Worm (Caenorhabditis elegans): ENCODE data around the gene alg-2.
"Not testable (repeated sequence)": the region's sequence is repeated elsewhere in the genome, so short reads cannot be mapped to it uniquely, and the experiment has no call there.

alg-2 gene

DNA sequence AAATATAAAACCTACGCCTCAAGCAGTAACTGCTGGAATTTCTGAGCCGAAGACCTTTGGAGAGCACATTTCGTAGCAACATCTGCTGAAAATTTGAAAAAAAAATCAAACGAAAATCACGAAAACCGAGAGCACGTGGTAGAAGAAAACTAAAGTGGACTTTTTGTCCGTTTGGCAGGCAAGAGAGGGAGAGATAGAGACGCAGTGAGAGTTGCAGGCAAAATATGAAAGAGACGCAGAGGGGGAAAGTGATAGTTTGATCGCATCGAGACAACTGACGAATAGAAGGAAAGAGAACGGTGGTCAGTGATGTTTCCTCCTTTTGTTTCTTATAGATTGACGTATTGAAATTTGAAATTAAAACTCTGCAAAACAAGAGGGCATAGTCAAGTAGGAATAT lies 24.5 kb upstream of the alg-2 start, which contains the start of the genes acdh-9 and F28A10.13:
TSS of gene acdh-9 (minus strand) at position 85 of the 400 bp plus-strand sequence.
TSS of gene F28A10.13 (plus strand) at position 294 of the 400 bp plus-strand sequence.
- TF ChIP-seq ama-1 (optimal IDR thresholded peaks at IDR 0.05) (no peak), ceh-13 (GFP tag; optimal IDR thresholded peaks at IDR 0.05) (no peak)

DNA sequence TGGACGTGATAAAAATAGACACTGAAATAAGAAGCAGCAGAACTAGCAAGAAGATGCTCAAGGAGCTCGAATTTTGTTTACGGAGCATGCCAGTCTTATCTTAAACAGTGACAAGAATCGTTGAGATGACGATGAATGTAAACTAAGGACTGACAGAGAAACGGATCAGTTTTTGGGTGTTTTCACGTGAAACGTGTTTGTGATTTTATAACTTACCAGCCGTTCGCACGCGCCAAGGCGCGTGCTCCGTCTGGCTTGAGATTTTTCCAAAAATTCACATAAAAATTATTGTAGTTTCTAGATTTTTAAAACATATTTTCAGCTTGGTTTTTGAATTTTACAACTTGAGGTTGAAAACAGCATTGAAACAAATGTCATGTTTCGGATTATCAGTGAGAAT lies 22.4 kb upstream of the alg-2 start, which contains the start of gene F28A10.5:
TSS of gene F28A10.5 (minus strand) at position 101 of the 400 bp plus-strand sequence.
- not testable (repeated sequence) for TF ChIP-seq F13C5.2, tra-4, hnd-1 (tag; optimal IDR thresholded peaks at IDR 0.05)

DNA sequence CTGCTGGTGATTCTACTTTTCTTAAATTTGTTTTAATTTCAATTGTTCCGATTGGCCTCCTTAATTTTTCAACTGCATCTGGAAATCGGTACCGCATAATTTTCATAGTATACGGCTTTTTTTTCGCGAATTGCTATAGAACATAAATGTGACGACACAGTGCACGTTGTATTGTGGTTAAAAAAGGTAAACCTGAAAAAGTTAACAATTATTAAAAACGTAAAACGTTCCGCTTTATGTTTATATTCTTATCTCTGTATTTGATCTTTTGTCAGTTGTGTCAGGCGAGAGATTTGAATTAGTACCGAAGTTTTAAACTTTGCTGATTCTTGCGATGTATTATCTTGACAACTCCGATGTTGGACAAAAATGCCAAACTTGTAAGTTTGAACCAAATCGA lies 11.4 kb upstream of the alg-2 start, which contains the start of gene Y46B2A.4:
TSS of gene Y46B2A.4 (plus strand) at position 301 of the 400 bp plus-strand sequence.
- no peak for TF ChIP-seq hmbx-1 (tag; optimal IDR thresholded peaks at IDR 0.05)
- no peak for TF ChIP-seq ama-1 (optimal IDR thresholded peaks at IDR 0.05)
- no peak for TF ChIP-seq hmg-4 (GFP tag; optimal IDR thresholded peaks at IDR 0.05)
- TF ChIP-seq B0310.2 (tag; optimal IDR thresholded peaks at IDR 0.05) = no peak
- no peak for TF ChIP-seq F13C5.2 (tag; optimal IDR thresholded peaks at IDR 0.05)
- no peak for TF ChIP-seq ceh-36 (tag; optimal IDR thresholded peaks at IDR 0.05)
- no peak for TF ChIP-seq ets-7 (tag; optimal IDR thresholded peaks at IDR 0.05)

DNA sequence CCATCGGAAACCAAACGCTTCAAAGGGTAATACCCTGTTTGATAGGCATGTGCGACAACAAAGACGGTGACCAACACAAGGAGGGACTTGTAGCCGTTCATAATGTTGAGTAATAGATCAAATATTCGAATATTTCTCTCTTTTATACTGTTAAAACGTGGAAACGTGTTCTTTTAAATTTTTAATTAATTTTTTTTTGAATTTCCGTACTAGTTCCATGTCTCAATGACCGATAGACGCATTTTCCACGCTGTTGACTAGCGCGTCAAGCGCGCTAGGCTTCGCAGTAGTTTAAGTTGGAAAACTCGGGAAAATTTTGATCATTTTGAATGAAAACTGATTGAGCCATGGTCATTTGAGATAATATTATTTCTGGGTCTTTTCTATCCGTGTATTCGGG lies 6.2 kb upstream of the alg-2 start, which contains the start of gene Y46B2A.3:
TSS of gene Y46B2A.3 (minus strand) at position 101 of the 400 bp plus-strand sequence.
- TF ChIP-seq hmg-4 (GFP tag; optimal IDR thresholded peaks at IDR 0.05) = no peak
- no peak for TF ChIP-seq sea-1 (GFP tag; conservative IDR thresholded peaks at IDR 0.05)
- TF ChIP-seq ets-7 (tag; optimal IDR thresholded peaks at IDR 0.05) = no peak
- TF ChIP-seq tra-4 (tag; optimal IDR thresholded peaks at IDR 0.05) = no peak
- no peak for TF ChIP-seq B0310.2 (tag; optimal IDR thresholded peaks at IDR 0.05)
- TF ChIP-seq hmbx-1 (tag; optimal IDR thresholded peaks at IDR 0.05) = no peak
- TF ChIP-seq tbx-37 (GFP tag; conservative IDR thresholded peaks at IDR 0.05) = no peak
- TF ChIP-seq ama-1 (optimal IDR thresholded peaks at IDR 0.05) = no peak
- TF ChIP-seq pes-1 (GFP tag; IDR thresholded peaks at IDR 0.05) = no peak
- no peak for TF ChIP-seq tbx-11 (GFP tag; IDR thresholded peaks at IDR 0.05)
- no peak for TF ChIP-seq ceh-36 (tag; optimal IDR thresholded peaks at IDR 0.05)
- no peak for TF ChIP-seq hnd-1 (tag; optimal IDR thresholded peaks at IDR 0.05)
- no peak for TF ChIP-seq ceh-13 (GFP tag; optimal IDR thresholded peaks at IDR 0.05)

DNA sequence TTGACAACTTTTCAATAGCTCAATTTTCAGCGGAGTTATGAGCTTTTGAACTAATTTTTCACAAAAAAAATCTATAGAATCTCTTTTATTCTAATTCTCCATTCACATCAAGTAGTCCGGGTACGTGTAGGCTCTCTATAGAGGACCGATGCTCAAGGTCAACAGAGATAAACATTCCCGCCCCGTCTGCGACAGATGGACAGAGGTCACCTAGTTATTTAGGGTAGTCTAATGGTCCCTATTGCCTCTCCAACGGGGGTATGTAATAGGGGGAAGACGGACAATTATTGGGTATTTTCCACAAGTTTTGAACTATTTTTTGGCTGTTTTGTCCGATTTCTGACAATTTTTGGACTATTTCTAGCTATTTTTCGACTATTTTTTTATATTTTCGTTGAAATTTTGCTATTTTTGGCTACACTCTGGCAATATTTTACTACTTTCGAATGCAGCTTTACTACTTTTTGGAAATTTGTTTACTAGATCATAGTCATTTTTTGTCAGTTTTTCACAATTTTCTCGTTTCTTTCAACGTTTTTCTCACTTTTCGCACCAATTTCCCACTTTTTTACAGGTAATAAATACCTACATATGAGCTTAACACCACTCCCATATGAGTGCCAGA lies 4.7 kb upstream of the alg-2 start, which contains the start of gene fbxc-51:
TSS of gene fbxc-51 (plus strand) at position 575 of the 625 bp plus-strand sequence.
- no peak for TF ChIP-seq sea-1 (GFP tag; conservative IDR thresholded peaks at IDR 0.05)
- TF ChIP-seq aly-1 (tag; optimal IDR thresholded peaks at IDR 0.05) = no peak
- TF ChIP-seq F13C5.2 (tag; optimal IDR thresholded peaks at IDR 0.05) = no peak
- TF ChIP-seq ama-1 (optimal IDR thresholded peaks at IDR 0.05) = no peak
- no peak for TF ChIP-seq ceh-13 (GFP tag; optimal IDR thresholded peaks at IDR 0.05)
- no peak for TF ChIP-seq hnd-1 (tag; optimal IDR thresholded peaks at IDR 0.05)
- TF ChIP-seq ets-7 (tag; optimal IDR thresholded peaks at IDR 0.05) = no peak
- no peak for TF ChIP-seq hmg-4 (GFP tag; optimal IDR thresholded peaks at IDR 0.05)
- TF ChIP-seq B0310.2 (tag; optimal IDR thresholded peaks at IDR 0.05) = no peak
- no peak for TF ChIP-seq scrt-1 (GFP tag; IDR thresholded peaks at IDR 0.05)
- TF ChIP-seq tbx-37 (GFP tag; conservative IDR thresholded peaks at IDR 0.05) = no peak
- TF ChIP-seq tbx-11 (GFP tag; IDR thresholded peaks at IDR 0.05) = no peak
- TF ChIP-seq tra-4 (tag; optimal IDR thresholded peaks at IDR 0.05) = no peak
- no peak for TF ChIP-seq pes-1 (GFP tag; IDR thresholded peaks at IDR 0.05)
- no peak for TF ChIP-seq ceh-36 (tag; optimal IDR thresholded peaks at IDR 0.05)
- no peak for TF ChIP-seq flt-1 (GFP tag; IDR thresholded peaks at IDR 0.05)

DNA sequence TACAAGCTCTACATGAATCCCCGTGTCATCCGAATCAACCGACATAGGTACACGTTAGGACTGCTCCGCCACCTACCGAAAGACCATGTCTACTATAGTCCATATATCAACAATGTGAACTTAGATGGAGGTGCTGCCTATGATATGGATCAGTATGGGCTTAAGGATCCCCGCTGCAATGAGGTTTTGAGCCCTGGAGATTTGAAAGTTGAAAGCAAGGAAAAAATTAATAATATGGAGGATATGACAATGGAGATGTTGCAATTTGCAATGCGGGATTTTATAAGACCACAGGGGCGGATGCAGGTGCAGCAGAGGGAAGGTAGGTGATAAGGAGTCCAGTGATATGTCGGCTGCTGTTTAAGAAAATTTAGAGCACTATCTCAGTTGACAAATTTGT lies 3.7 kb upstream of the alg-2 start:
- TF ChIP-seq tbx-37 (GFP tag; conservative IDR thresholded peaks at IDR 0.05) (no peak), aly-1 (tag; optimal IDR thresholded peaks at IDR 0.05) (no peak), flt-1 (GFP tag; IDR thresholded peaks at IDR 0.05) (no peak), tbx-11 (GFP tag; IDR thresholded peaks at IDR 0.05) (no peak), sea-1 (GFP tag; conservative IDR thresholded peaks at IDR 0.05) (no peak), F13C5.2 (tag; optimal IDR thresholded peaks at IDR 0.05) (no peak), ceh-13 (GFP tag; optimal IDR thresholded peaks at IDR 0.05) (no peak), ceh-36 (tag; optimal IDR thresholded peaks at IDR 0.05) (no peak), tra-4 (tag; optimal IDR thresholded peaks at IDR 0.05) (no peak), ama-1 (optimal IDR thresholded peaks at IDR 0.05) (no peak), hmbx-1 (tag; optimal IDR thresholded peaks at IDR 0.05) (no peak), B0310.2 (tag; optimal IDR thresholded peaks at IDR 0.05) (no peak), ets-7 (tag; optimal IDR thresholded peaks at IDR 0.05) (no peak), scrt-1 (GFP tag; IDR thresholded peaks at IDR 0.05) (no peak), hmg-4 (GFP tag; optimal IDR thresholded peaks at IDR 0.05) (no peak), hnd-1 (tag; optimal IDR thresholded peaks at IDR 0.05) (no peak), pes-1 (GFP tag; IDR thresholded peaks at IDR 0.05) (no peak)

DNA sequence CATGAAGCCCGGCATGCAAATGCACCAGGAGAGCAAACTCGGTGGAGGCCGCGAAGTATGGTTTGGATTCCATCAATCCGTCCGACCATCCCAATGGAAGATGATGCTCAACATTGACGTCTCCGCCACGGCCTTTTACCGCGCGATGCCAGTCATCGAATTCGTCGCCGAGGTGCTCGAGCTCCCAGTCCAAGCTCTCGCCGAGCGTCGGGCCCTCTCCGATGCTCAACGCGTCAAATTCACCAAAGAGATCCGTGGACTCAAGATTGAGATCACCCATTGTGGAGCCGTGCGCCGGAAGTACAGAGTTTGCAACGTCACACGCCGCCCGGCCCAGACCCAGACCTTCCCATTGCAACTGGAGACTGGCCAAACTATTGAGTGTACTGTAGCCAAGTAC lies 2.7 kb downstream of the alg-2 start:
- no peak for TF ChIP-seq ceh-13 (GFP tag; optimal IDR thresholded peaks at IDR 0.05)
- no peak for TF ChIP-seq hnd-1 (tag; optimal IDR thresholded peaks at IDR 0.05)
- no peak for TF ChIP-seq tra-4 (tag; optimal IDR thresholded peaks at IDR 0.05)
- no peak for TF ChIP-seq B0310.2 (tag; optimal IDR thresholded peaks at IDR 0.05)
- no peak for TF ChIP-seq hmbx-1 (tag; optimal IDR thresholded peaks at IDR 0.05)
- TF ChIP-seq flt-1 (GFP tag; IDR thresholded peaks at IDR 0.05) = no peak

DNA sequence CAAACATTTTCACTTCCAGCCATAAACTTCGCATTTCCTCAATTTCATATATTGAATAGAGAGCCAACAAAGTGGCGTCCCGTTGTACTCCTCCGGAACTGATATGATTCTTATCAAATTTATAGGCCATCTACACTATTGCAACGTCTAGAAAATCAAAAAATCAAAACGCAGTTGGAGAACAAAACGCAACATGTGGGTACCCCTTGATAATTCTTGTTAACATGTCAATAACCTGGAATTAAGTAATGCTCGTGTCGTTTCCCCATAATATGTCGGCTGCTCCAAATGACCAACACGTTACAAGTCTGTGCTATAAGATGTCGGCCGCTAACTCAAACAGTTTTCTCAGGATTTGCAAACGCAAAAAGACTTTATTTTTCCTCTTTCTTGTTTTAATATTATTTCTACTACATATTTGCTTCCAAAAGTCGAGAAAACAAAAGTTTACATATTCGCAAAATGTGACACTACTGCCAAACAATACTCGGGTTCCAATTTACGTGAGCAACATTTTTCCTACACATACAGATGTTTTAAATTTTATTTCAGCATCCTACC lies 7.7 kb downstream of the alg-2 start:
- TF ChIP-seq ama-1 (optimal IDR thresholded peaks at IDR 0.05) (no peak), hnd-1 (tag; optimal IDR thresholded peaks at IDR 0.05) (no peak), aly-1 (tag; optimal IDR thresholded peaks at IDR 0.05) (no peak), ets-7 (tag; optimal IDR thresholded peaks at IDR 0.05) (no peak), F13C5.2 (tag; optimal IDR thresholded peaks at IDR 0.05) (no peak), ceh-13 (GFP tag; optimal IDR thresholded peaks at IDR 0.05) (no peak), ceh-36 (tag; optimal IDR thresholded peaks at IDR 0.05) (no peak), scrt-1 (GFP tag; IDR thresholded peaks at IDR 0.05) (no peak), sea-1 (GFP tag; conservative IDR thresholded peaks at IDR 0.05) (no peak), tbx-37 (GFP tag; conservative IDR thresholded peaks at IDR 0.05) (no peak), hmg-4 (GFP tag; optimal IDR thresholded peaks at IDR 0.05) (no peak), pes-1 (GFP tag; IDR thresholded peaks at IDR 0.05) (no peak), flt-1 (GFP tag; IDR thresholded peaks at IDR 0.05) (no peak), B0310.2 (tag; optimal IDR thresholded peaks at IDR 0.05) (no peak), hmbx-1 (tag; optimal IDR thresholded peaks at IDR 0.05) (no peak), tbx-11 (GFP tag; IDR thresholded peaks at IDR 0.05) (no peak)
